Fruit fly (Drosophila melanogaster) Kc167 (cell line): ENCODE data around the gene CG14668.

Experiments
- Myc ChIP-seq: fragments of >200 bp; optimal IDR thresholded peaks from 2 replicates; lab custom pipeline; 2017; ENCODE audit warnings: missing external identifiers
- Sin3A ChIP-seq: fragments of >200 bp; optimal IDR thresholded peaks from 2 replicates; lab custom pipeline; 2018; ENCODE audit warnings: missing external identifiers
- h ChIP-seq: fragments of >200 bp; optimal IDR thresholded peaks from 3 replicates; lab custom pipeline; 2018; ENCODE audit warnings: missing external identifiers
- insv ChIP-seq: fragments of >200 bp; optimal IDR thresholded peaks from 3 replicates; lab custom pipeline; 2018; ENCODE audit warnings: missing external identifiers
- psq ChIP-seq: fragments of >200 bp; optimal IDR thresholded peaks from 2 replicates; lab custom pipeline; 2017; ENCODE audit warnings: missing external identifiers
- ttk ChIP-seq: sonication (Bioruptor generic); optimal IDR thresholded peaks from 2 replicates; lab custom pipeline; 2017; ENCODE audit warnings: missing external identifiers

- TF ChIP-seq Sin3A (lab: Kevin White, UChicago), result no peak
- TF ChIP-seq insv (lab: Kevin White, UChicago), result no peak
- no peak for TF ChIP-seq psq (lab: Kevin White, UChicago)
- no peak for TF ChIP-seq h (lab: Kevin White, UChicago)
- TF ChIP-seq ttk (lab: Kevin White, UChicago), result no peak
- no peak for TF ChIP-seq Myc (lab: Kevin White, UChicago)
Observed at dm6 chr3R:5387996-5388395, 532 bp upstream of the CG14668 start.
